Fruit fly (Drosophila melanogaster): Measurements from ENCODE around the gene CG45100.

DNA sequence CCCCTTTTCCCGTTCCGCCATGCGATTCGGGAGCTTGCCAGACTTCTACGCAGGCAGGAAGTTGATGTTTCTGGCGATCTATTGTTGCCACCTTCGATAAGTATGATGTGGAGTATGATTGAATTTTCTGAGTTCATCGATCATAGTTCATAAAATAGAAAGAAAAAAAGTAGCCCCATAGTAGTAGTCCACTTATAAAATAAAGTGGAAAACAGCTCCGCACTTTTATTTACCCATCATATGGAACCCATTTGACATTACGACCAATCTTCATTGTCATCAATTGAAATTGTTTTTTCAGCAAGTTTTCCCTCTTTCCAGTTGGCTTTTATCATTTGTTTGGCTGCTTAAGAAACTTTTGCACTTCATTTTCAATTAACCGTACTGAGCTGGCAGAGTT, 47.2 kb downstream of the CG45100 start, which contains the start of gene CG12147:
- no peak for TF ChIP-seq h (optimal IDR thresholded peaks at IDR 0.05)
- TF ChIP-seq Sin3A (optimal IDR thresholded peaks at IDR 0.05), result no peak
- TF ChIP-seq ttk (optimal IDR thresholded peaks at IDR 0.05), result no peak
- TF ChIP-seq insv (optimal IDR thresholded peaks at IDR 0.05), result no peak

Data from Kc167 (cell line).